Fruit fly (Drosophila melanogaster) whole organism, wandering third instar larva: ENCODE results near the gene CG33642.

Experiments
- Abd-B ChIP-seq: fragments of >200 bp; optimal IDR thresholded peaks from 2 replicates; lab custom pipeline; 2017; ENCODE audit warnings: missing biosample characterization, missing genetic modification characterization
- CG32264 ChIP-seq: fragments of 200-800 bp; sonication (Bioruptor generic); optimal IDR thresholded peaks from 2 replicates; lab custom pipeline; 2016; ENCODE audit warnings: missing biosample characterization, missing genetic modification characterization
- CG9705 ChIP-seq: fragments of 200-800 bp; sonication (Bioruptor generic); optimal IDR thresholded peaks from 2 replicates; lab custom pipeline; 2018; ENCODE audit warnings: missing biosample characterization, mild to moderate bottlenecking, missing genetic modification characterization
- CrebA ChIP-seq: fragments of 200-800 bp; sonication (Bioruptor generic); optimal IDR thresholded peaks from 2 replicates; lab custom pipeline; 2016; ENCODE audit warnings: missing biosample characterization, mild to moderate bottlenecking, missing genetic modification characterization, borderline replicate concordance
- Dfd ChIP-seq: fragments of >200 bp; optimal IDR thresholded peaks from 2 replicates; lab custom pipeline; 2017; ENCODE audit warnings: missing biosample characterization, missing genetic modification characterization
- Dif ChIP-seq: fragments of 200-275, 200-300 bp; sonication (Bioruptor generic); optimal IDR thresholded peaks from 2 replicates; lab custom pipeline; 2018; ENCODE audit warnings: missing biosample characterization, missing genetic modification characterization; ENCODE audit not compliant: partially characterized antibody
- GATAd ChIP-seq: sonication (Bioruptor generic); optimal IDR thresholded peaks from 2 replicates; lab custom pipeline; 2016; ENCODE audit warnings: missing biosample characterization, missing genetic modification characterization
- HLH106 ChIP-seq: fragments of 200-800 bp; optimal IDR thresholded peaks from 3 replicates; lab custom pipeline; 2019; ENCODE audit warnings: missing biosample characterization, mild to moderate bottlenecking, missing genetic modification characterization, moderate library complexity
- Hnf4 ChIP-seq: fragments of 200-800 bp; sonication (Bioruptor generic); optimal IDR thresholded peaks from 2 replicates; lab custom pipeline; 2016; ENCODE audit warnings: missing biosample characterization, mild to moderate bottlenecking, missing genetic modification characterization
- Hr78 ChIP-seq: fragments of >200 bp; optimal IDR thresholded peaks from 2 replicates; lab custom pipeline; 2017; ENCODE audit warnings: missing biosample characterization, missing genetic modification characterization
- Hr83 ChIP-seq: fragments of 200-300 bp; sonication (Bioruptor generic); optimal IDR thresholded peaks from 2 replicates; lab custom pipeline; 2016; ENCODE audit warnings: missing biosample characterization, mild to moderate bottlenecking, missing genetic modification characterization, moderate library complexity; ENCODE audit not compliant: poor library complexity, severe bottlenecking
- Jra ChIP-seq: sonication (Bioruptor generic); optimal IDR thresholded peaks from 2 replicates; lab custom pipeline; 2016; ENCODE audit warnings: missing biosample characterization, missing genetic modification characterization
- Mio ChIP-seq: sonication (Bioruptor generic); optimal IDR thresholded peaks from 2 replicates; lab custom pipeline; 2016; ENCODE audit warnings: missing biosample characterization, missing genetic modification characterization
- N ChIP-seq: fragments of >200 bp; optimal IDR thresholded peaks from 2 replicates; lab custom pipeline; 2018; ENCODE audit warnings: missing biosample characterization, missing external identifiers, missing genetic modification characterization
- OdsH ChIP-seq: fragments of 200-800 bp; sonication (Bioruptor generic); optimal IDR thresholded peaks from 2 replicates; lab custom pipeline; 2016; ENCODE audit warnings: missing biosample characterization, mild to moderate bottlenecking, missing genetic modification characterization
- Rel ChIP-seq, 2 experiments: fragments of 200-800 bp; sonication (Bioruptor generic) in 1 of 2; optimal IDR thresholded peaks; 2 replicates in 1 of 2; 3 replicates in 1 of 2; lab custom pipeline; 2016 to 2019; ENCODE audit warnings: mild to moderate bottlenecking in 2 of 2, missing biosample characterization in 2 of 2, missing genetic modification characterization in 2 of 2, moderate library complexity in 1 of 2
- Sp1 ChIP-seq: fragments of 200-800 bp; sonication (Bioruptor generic); optimal IDR thresholded peaks from 3 replicates; lab custom pipeline; 2019; ENCODE audit warnings: missing biosample characterization, mild to moderate bottlenecking, missing genetic modification characterization, moderate library complexity
- br ChIP-seq: fragments of 200-800 bp; sonication (Bioruptor generic); optimal IDR thresholded peaks from 2 replicates; lab custom pipeline; 2016; ENCODE audit warnings: missing biosample characterization, missing genetic modification characterization
- brk ChIP-seq: fragments of 200-800 bp; sonication (Bioruptor generic); optimal IDR thresholded peaks from 2 replicates; lab custom pipeline; 2016; ENCODE audit warnings: missing biosample characterization, mild to moderate bottlenecking, missing genetic modification characterization
- dmrt93B ChIP-seq: fragments of 200-800 bp; sonication (Bioruptor generic); optimal IDR thresholded peaks from 2 replicates; lab custom pipeline; 2018; ENCODE audit warnings: missing biosample characterization, mild to moderate bottlenecking, missing genetic modification characterization
- dsf ChIP-seq: sonication (Bioruptor generic); optimal IDR thresholded peaks from 2 replicates; lab custom pipeline; 2016; ENCODE audit warnings: missing biosample characterization, missing genetic modification characterization, borderline replicate concordance
- ey ChIP-seq: fragments of 200-800 bp; sonication (Bioruptor generic); optimal IDR thresholded peaks from 2 replicates; lab custom pipeline; 2016; ENCODE audit warnings: missing biosample characterization, missing genetic modification characterization
- foxo ChIP-seq, 2 experiments: fragments of 200-800 bp; sonication (Bioruptor generic); optimal IDR thresholded peaks; 2 replicates in 1 of 2; 3 replicates in 1 of 2; lab custom pipeline; 2016 to 2017; ENCODE audit warnings: missing biosample characterization in 2 of 2, missing genetic modification characterization in 2 of 2
- fru ChIP-seq: fragments of 200-800 bp; sonication (Bioruptor generic); optimal IDR thresholded peaks from 3 replicates; lab custom pipeline; 2016; ENCODE audit warnings: missing biosample characterization, mild to moderate bottlenecking, missing genetic modification characterization
- h ChIP-seq: fragments of 200-800 bp; sonication (Bioruptor generic); optimal IDR thresholded peaks from 3 replicates; lab custom pipeline; 2016; ENCODE audit warnings: missing biosample characterization, mild to moderate bottlenecking, missing genetic modification characterization
- lola ChIP-seq: fragments of >200 bp; optimal IDR thresholded peaks from 2 replicates; lab custom pipeline; 2017; ENCODE audit warnings: missing biosample characterization, missing genetic modification characterization
- pan ChIP-seq: fragments of >200 bp; optimal IDR thresholded peaks from 2 replicates; lab custom pipeline; 2017
- psq ChIP-seq: fragments of 200-800 bp; sonication (Bioruptor generic); optimal IDR thresholded peaks from 3 replicates; lab custom pipeline; 2017; ENCODE audit warnings: missing biosample characterization, mild to moderate bottlenecking, missing genetic modification characterization, moderate library complexity
- sage ChIP-seq: fragments of 200-800 bp; sonication (Bioruptor generic); optimal IDR thresholded peaks from 2 replicates; lab custom pipeline; 2016; ENCODE audit warnings: missing biosample characterization, mild to moderate bottlenecking, missing genetic modification characterization
- sv ChIP-seq: fragments of 200-800 bp; sonication (Bioruptor generic); optimal IDR thresholded peaks from 3 replicates; lab custom pipeline; 2016; ENCODE audit warnings: missing biosample characterization, missing genetic modification characterization
- tai ChIP-seq: sonication (Bioruptor generic); optimal IDR thresholded peaks from 2 replicates; lab custom pipeline; 2016; ENCODE audit warnings: missing biosample characterization, missing genetic modification characterization
- usp ChIP-seq: fragments of >200 bp; optimal IDR thresholded peaks from 2 replicates; lab custom pipeline; 2017; ENCODE audit warnings: missing biosample characterization, missing genetic modification characterization

The CG33642 gene

dm6 chr2L:13529675-13530074 is at the start of gene CG33642:
Gene CG33642, plus strand, starts transcription at chr2L:13529975.
- TF ChIP-seq fru (GFP tag; lab: Kevin White, UChicago) = no peak
- no peak for TF ChIP-seq usp (GFP tag; lab: Kevin White, UChicago)
- TF ChIP-seq br = no peak
- TF ChIP-seq Mio (GFP tag; lab: Kevin White, UChicago) = no peak
- TF ChIP-seq pan (lab: Kevin White, UChicago) = no peak
- TF ChIP-seq CrebA (GFP tag; lab: Kevin White, UChicago) = no peak
- no peak for TF ChIP-seq sv
- no peak for TF ChIP-seq brk
- no peak for TF ChIP-seq Dif (GFP tag; lab: Kevin White, UChicago)
- TF ChIP-seq Rel (GFP tag; optimal IDR thresholded peaks at IDR 0.05; lab: Kevin White, UChicago) = no peak
- no peak for TF ChIP-seq Rel (tag; optimal IDR thresholded peaks at IDR 0.05; lab: Kevin White, UChicago)
- no peak for TF ChIP-seq CG32264 (GFP tag; lab: Kevin White, UChicago)
- TF ChIP-seq N = no peak
- no peak for TF ChIP-seq dsf (GFP tag; lab: Kevin White, UChicago)

DNA sequence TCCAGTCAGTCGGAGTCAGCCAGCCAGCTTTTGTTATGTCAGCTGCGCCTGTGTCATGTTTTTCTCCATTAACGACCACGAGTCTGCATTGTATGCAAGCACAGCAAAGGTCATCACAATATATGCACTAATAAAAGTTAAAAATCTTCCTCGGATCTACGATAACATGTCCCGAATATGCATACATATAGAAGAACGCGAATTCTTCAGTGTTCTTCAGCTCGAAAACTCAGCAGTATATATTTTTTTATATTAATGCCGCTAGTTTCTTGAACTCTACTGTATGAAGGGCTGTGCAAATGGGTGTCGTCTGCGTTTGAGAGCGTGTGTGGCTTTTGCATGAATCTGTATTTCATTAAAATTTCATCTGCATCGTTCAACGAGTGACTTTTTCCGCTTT is 47.5 kb upstream of the CG33642 start:
- TF ChIP-seq h (GFP tag; lab: Kevin White, UChicago) (no peak), psq (no peak), N (no peak), CG32264 (GFP tag; lab: Kevin White, UChicago) (no peak), sage (GFP tag; lab: Kevin White, UChicago) (no peak), ey (GFP tag; lab: Kevin White, UChicago) (no peak), Hr78 (no peak), br (no peak), brk (no peak), Abd-B (GFP tag; lab: Kevin White, UChicago) (no peak), dmrt93B (GFP tag; lab: Kevin White, UChicago) (no peak), foxo (GFP tag; optimal IDR thresholded peaks at IDR 0.05; lab: Kevin White, UChicago) (peak in 1 of 2 experiments; percentile 41), lola (no peak), GATAd (GFP tag; lab: Kevin White, UChicago) (no peak), Sp1 (GFP tag; lab: Kevin White, UChicago) (peak; percentile 23), Hr83 (GFP tag; lab: Kevin White, UChicago) (no peak), CG9705 (GFP tag; lab: Kevin White, UChicago) (no peak), HLH106 (tag; lab: Kevin White, UChicago) (no peak), Hnf4 (GFP tag; lab: Kevin White, UChicago) (no peak), Dif (GFP tag; lab: Kevin White, UChicago) (no peak), Dfd (GFP tag; lab: Kevin White, UChicago) (no peak), OdsH (no peak), fru (GFP tag; lab: Kevin White, UChicago) (peak; percentile 33), sv (no peak), CrebA (GFP tag; lab: Kevin White, UChicago) (no peak), tai (GFP tag; lab: Kevin White, UChicago) (peak; percentile 7), Jra (GFP tag; lab: Kevin White, UChicago) (no peak)

- TF ChIP-seq Dfd (GFP tag; lab: Kevin White, UChicago) = peak; percentile 92
- no peak for TF ChIP-seq fru (GFP tag; lab: Kevin White, UChicago)
Measured at dm6 chr2L:13497915-13498314, 31.9 kb upstream of the CG33642 start.

- TF ChIP-seq CG32264 (GFP tag; lab: Kevin White, UChicago) (no peak), br (no peak), Hnf4 (GFP tag; lab: Kevin White, UChicago) (no peak), Sp1 (GFP tag; lab: Kevin White, UChicago) (no peak), pan (lab: Kevin White, UChicago) (no peak), tai (GFP tag; lab: Kevin White, UChicago) (no peak), dmrt93B (GFP tag; lab: Kevin White, UChicago) (no peak), sage (GFP tag; lab: Kevin White, UChicago) (no peak), HLH106 (tag; lab: Kevin White, UChicago) (no peak), sv (no peak), lola (no peak)
Measured at dm6 chr2L:13500416-13500815, 29.4 kb upstream of the CG33642 start.
